Fruit fly (Drosophila melanogaster): ENCODE measurements around the gene CG33322.

Gene CG33322

dm6 chr2L:20787271-20787791 lies 28.7 kb downstream of the CG33322 start, which contains the start of gene Pomp (continued):
- peak; percentile 79 for TF ChIP-seq Chrac-16 (GFP tag; optimal IDR thresholded peaks at IDR 0.05)
- TF ChIP-seq D (optimal IDR thresholded peaks at IDR 0.05): no peak
- TF ChIP-seq D (GFP tag; optimal IDR thresholded peaks at IDR 0.05): peak; percentile 73
- TF ChIP-seq lilli (GFP tag; optimal IDR thresholded peaks at IDR 0.05): peak; percentile 87
- TF ChIP-seq CG17912 (GFP tag; optimal IDR thresholded peaks at IDR 0.05): no peak
- peak; percentile 66 for TF ChIP-seq CG3407 (GFP tag; optimal IDR thresholded peaks at IDR 0.05)
- peak; percentile 88 for TF ChIP-seq CG12391 (tag; optimal IDR thresholded peaks at IDR 0.05)
- TF ChIP-seq luna (GFP tag; optimal IDR thresholded peaks at IDR 0.05): no peak
- no peak for TF ChIP-seq CG7271 (tag; optimal IDR thresholded peaks at IDR 0.05)
- peak; percentile 92 for TF ChIP-seq zfh1 (GFP tag; IDR thresholded peaks at IDR 0.05)
- peak; percentile 80 for TF ChIP-seq Six4 (GFP tag; optimal IDR thresholded peaks at IDR 0.05)
- TF ChIP-seq CG18619 (GFP tag; optimal IDR thresholded peaks at IDR 0.05): peak; percentile 78
- TF ChIP-seq jigr1 (GFP tag; IDR thresholded peaks at IDR 0.05): no peak; the same call in 2 of the 3 replicates
- TF ChIP-seq maf-S (GFP tag; optimal IDR thresholded peaks at IDR 0.05): peak; percentile 62
- peak; percentile 66 for TF ChIP-seq CG16813 (GFP tag; IDR thresholded peaks at IDR 0.05; ENCODE audit: partially characterized antibody)
- TF ChIP-seq Blimp-1 (GFP tag; optimal IDR thresholded peaks at IDR 0.05): peak; percentile 84
- peak; percentile 79 for TF ChIP-seq CG1602 (GFP tag; optimal IDR thresholded peaks at IDR 0.05)
- no peak for TF ChIP-seq ac (GFP tag; optimal IDR thresholded peaks at IDR 0.05)
- TF ChIP-seq Drgx (GFP tag; IDR thresholded peaks at IDR 0.05): peak; percentile 82
- TF ChIP-seq wek (GFP tag; optimal IDR thresholded peaks at IDR 0.05): peak; percentile 56
- peak; percentile 37 for TF ChIP-seq CG4707 (GFP tag; optimal IDR thresholded peaks at IDR 0.05)
- TF ChIP-seq CG14965 (GFP tag; optimal IDR thresholded peaks at IDR 0.05; ENCODE audit: borderline replicate concordance): no peak
- TF ChIP-seq chm (GFP tag; IDR thresholded peaks at IDR 0.05): peak; percentile 72
- TF ChIP-seq fd96Cb (tag; optimal IDR thresholded peaks at IDR 0.05): peak; percentile 88
- peak; percentile 80 for TF ChIP-seq CG7556 (GFP tag; optimal IDR thresholded peaks at IDR 0.05)
- peak; percentile 73 for TF ChIP-seq CG12942 (GFP tag; optimal IDR thresholded peaks at IDR 0.05)
- no peak for TF ChIP-seq lov (optimal IDR thresholded peaks at IDR 0.05)
- peak; percentile 86; the same call in 2 of the 3 replicates for TF ChIP-seq lov (GFP tag; IDR thresholded peaks at IDR 0.05)
- TF ChIP-seq her (GFP tag; optimal IDR thresholded peaks at IDR 0.05): no peak
- TF ChIP-seq Deaf1 (tag; optimal IDR thresholded peaks at IDR 0.05): peak; percentile 68
- peak; percentile 77; the same call in 1 of the 2 replicates for TF ChIP-seq danr (GFP tag; IDR thresholded peaks at IDR 0.05)
- TF ChIP-seq scrt (GFP tag; optimal IDR thresholded peaks at IDR 0.05): peak; percentile 73
- TF ChIP-seq unpg (GFP tag; optimal IDR thresholded peaks at IDR 0.05): peak; percentile 91
- TF ChIP-seq Elba2 (GFP tag; optimal IDR thresholded peaks at IDR 0.05): no peak
- peak; percentile 81 for TF ChIP-seq CHES-1-like (GFP tag; optimal IDR thresholded peaks at IDR 0.05)
- peak; percentile 84 for TF ChIP-seq cwo (GFP tag; optimal IDR thresholded peaks at IDR 0.05)
- TF ChIP-seq zfh2 (GFP tag; optimal IDR thresholded peaks at IDR 0.05): peak; percentile 63
- TF ChIP-seq fd102C (GFP tag; optimal IDR thresholded peaks at IDR 0.05): no peak
- TF ChIP-seq BEAF-32 (GFP tag; optimal IDR thresholded peaks at IDR 0.05): peak; percentile 60
- peak; percentile 92 for TF ChIP-seq CG17829 (tag; optimal IDR thresholded peaks at IDR 0.05)
- peak; percentile 93 for TF ChIP-seq trem (tag; optimal IDR thresholded peaks at IDR 0.05)
- TF ChIP-seq seq (GFP tag; IDR thresholded peaks at IDR 0.05): peak; percentile 74
- peak; percentile 84 for TF ChIP-seq ttk (GFP tag; IDR thresholded peaks at IDR 0.05)
- TF ChIP-seq HLH3B (GFP tag; IDR thresholded peaks at IDR 0.05): peak; percentile 85
- TF ChIP-seq Nf-YC (tag; optimal IDR thresholded peaks at IDR 0.05): peak; percentile 53
- TF ChIP-seq CG13123 (GFP tag; optimal IDR thresholded peaks at IDR 0.05): peak; percentile 70
- peak; percentile 67 for TF ChIP-seq wdn (GFP tag; IDR thresholded peaks at IDR 0.05)
- TF ChIP-seq schlank (tag; optimal IDR thresholded peaks at IDR 0.05): peak; percentile 62
- no peak for TF ChIP-seq prd (optimal IDR thresholded peaks at IDR 0.05)
- peak; percentile 92 for TF ChIP-seq prd (GFP tag; IDR thresholded peaks at IDR 0.05)
- peak; percentile 37 for TF ChIP-seq sqz (GFP tag; optimal IDR thresholded peaks at IDR 0.05)

Data from whole organism, embryonic.